Worm (Caenorhabditis elegans): ENCODE measurements around the gene C26E1.2.

Gene C26E1.2

ce11 chrV:13352415-13352814, 47.5 kb downstream of the C26E1.2 start:
- TF ChIP-seq nhr-129 (tag; optimal IDR thresholded peaks at IDR 0.05) = no peak
- peak; percentile 60 for TF ChIP-seq mab-5 (tag; optimal IDR thresholded peaks at IDR 0.05)

ce11 chrV:13356210-13356609, 51.3 kb downstream of the C26E1.2 start:
- TF ChIP-seq aly-2 (tag; optimal IDR thresholded peaks at IDR 0.05) (no peak), unc-62 (GFP tag; optimal IDR thresholded peaks at IDR 0.05) (no peak), zag-1 (tag; optimal IDR thresholded peaks at IDR 0.05) (no peak), lsy-2 (tag; optimal IDR thresholded peaks at IDR 0.05) (no peak), mbf-1 (tag; optimal IDR thresholded peaks at IDR 0.05) (no peak), elt-1 (tag; optimal IDR thresholded peaks at IDR 0.05) (no peak), sma-3 (GFP tag; optimal IDR thresholded peaks at IDR 0.05) (no peak), snpc-4 (tag; optimal IDR thresholded peaks at IDR 0.05) (no peak), egl-27 (tag; optimal IDR thresholded peaks at IDR 0.05) (no peak), nhr-129 (tag; optimal IDR thresholded peaks at IDR 0.05) (no peak), nhr-25 (tag; optimal IDR thresholded peaks at IDR 0.05) (no peak), sem-4 (tag; optimal IDR thresholded peaks at IDR 0.05) (no peak), alr-1 (tag; optimal IDR thresholded peaks at IDR 0.05) (no peak), ceh-16 (tag; optimal IDR thresholded peaks at IDR 0.05) (no peak), ztf-4 (tag; optimal IDR thresholded peaks at IDR 0.05) (no peak), sma-9 (GFP tag; optimal IDR thresholded peaks at IDR 0.05) (no peak), sma-9 (tag; optimal IDR thresholded peaks at IDR 0.05) (no peak), lin-11 (tag; optimal IDR thresholded peaks at IDR 0.05) (no peak)
